Fruit fly (Drosophila melanogaster) whole organism, adult: ENCODE data around the gene Hml.
A peak's percentile ranks its signal among the peaks of the same experiment; 100 is the strongest.

Experiments
- CG11617 ChIP-seq: fragments of 200-800 bp; sonication (Bioruptor generic); optimal IDR thresholded peaks from 2 replicates; lab custom pipeline; 2017; ENCODE audit warnings: mild to moderate bottlenecking, missing biosample characterization, missing genetic modification reagents, missing genetic modification characterization
- CG12768 ChIP-seq: fragments of 200-800 bp; sonication (Bioruptor generic); optimal IDR thresholded peaks from 2 replicates; lab custom pipeline; 2017; ENCODE audit warnings: missing biosample characterization, missing genetic modification characterization, mild to moderate bottlenecking, moderate library complexity, missing genetic modification reagents
- CG14711 ChIP-seq: fragments of 200-800 bp; sonication (Bioruptor generic); optimal IDR thresholded peaks from 2 replicates; lab custom pipeline; 2018; ENCODE audit warnings: missing biosample characterization, mild to moderate bottlenecking, missing genetic modification characterization, moderate library complexity
- CG33017 ChIP-seq: fragments of 200-800 bp; sonication (Bioruptor generic); optimal IDR thresholded peaks from 2 replicates; lab custom pipeline; 2018; ENCODE audit warnings: missing biosample characterization, mild to moderate bottlenecking, missing genetic modification characterization, moderate library complexity
- CG7045 ChIP-seq: fragments of 200-800 bp; sonication (Bioruptor generic); optimal IDR thresholded peaks from 2 replicates; lab custom pipeline; 2017; ENCODE audit warnings: missing biosample characterization, mild to moderate bottlenecking, missing genetic modification characterization
- CG7101 ChIP-seq: fragments of 200-800 bp; sonication (Bioruptor generic); optimal IDR thresholded peaks from 2 replicates; lab custom pipeline; 2018; ENCODE audit warnings: missing biosample characterization, mild to moderate bottlenecking, missing genetic modification characterization, moderate library complexity
- Clk ChIP-seq: fragments of 200-800 bp; sonication (Bioruptor generic); optimal IDR thresholded peaks from 2 replicates; lab custom pipeline; 2017; ENCODE audit warnings: missing biosample characterization, missing genetic modification characterization
- bab1 ChIP-seq: fragments of 200-800 bp; sonication (Bioruptor generic); optimal IDR thresholded peaks from 3 replicates; lab custom pipeline; 2019; ENCODE audit warnings: missing biosample characterization, mild to moderate bottlenecking, missing genetic modification characterization, moderate library complexity
- kay ChIP-seq: fragments of 200-800 bp; sonication (Bioruptor generic); peaks from one replicate; lab custom pipeline; 2016; ENCODE audit warnings: missing biosample characterization, missing genetic modification characterization, borderline replicate concordance
- ovo ChIP-seq: fragments of 200-800 bp; sonication (Bioruptor generic); optimal IDR thresholded peaks from 2 replicates; lab custom pipeline; 2016; ENCODE audit warnings: missing biosample characterization, missing genetic modification characterization
- pad ChIP-seq: fragments of 200-800 bp; sonication (Bioruptor generic); optimal IDR thresholded peaks from 3 replicates; lab custom pipeline; 2017; ENCODE audit warnings: missing biosample characterization, missing genetic modification characterization, mild to moderate bottlenecking, moderate library complexity, missing genetic modification reagents
- tj ChIP-seq: fragments of 200-800 bp; sonication (Bioruptor generic); optimal IDR thresholded peaks from 3 replicates; lab custom pipeline; 2017; ENCODE audit warnings: missing biosample characterization, mild to moderate bottlenecking, missing genetic modification characterization, moderate library complexity

Gene Hml

dm6 chr3L:13905515-13905914, 59.7 kb downstream of the Hml start:
- TF ChIP-seq kay = no peak
- no peak for TF ChIP-seq CG7101 (tag; lab: Kevin White, UChicago)
- no peak for TF ChIP-seq ovo (GFP tag; lab: Kevin White, UChicago)
- no peak for TF ChIP-seq pad
- TF ChIP-seq CG7045 = peak; percentile 88
- TF ChIP-seq tj (GFP tag; lab: Kevin White, UChicago) = no peak
- peak; percentile 64 for TF ChIP-seq CG12768
- TF ChIP-seq Clk (GFP tag; lab: Kevin White, UChicago) = peak; percentile 64
- TF ChIP-seq CG33017 (tag; lab: Kevin White, UChicago) = peak; percentile 58
- peak; percentile 17 for TF ChIP-seq CG11617
- no peak for TF ChIP-seq bab1 (GFP tag; lab: Kevin White, UChicago)
- peak; percentile 56 for TF ChIP-seq CG14711 (tag; lab: Kevin White, UChicago)
